Worm (Caenorhabditis elegans) whole organism, L3 larva: ENCODE results near the gene trpp-3.
A peak's percentile ranks its signal among the peaks of the same experiment; 100 is the strongest.

Experiments used
- R02D3.7 ChIP-seq: fragments of 150-350 bp; optimal IDR thresholded peaks from 2 replicates; lab custom pipeline; 2014; ENCODE audit warnings: missing biosample characterization, missing genetic modification characterization
- aly-2 ChIP-seq: fragments of 150-350 bp; optimal IDR thresholded peaks from 2 replicates; lab custom pipeline; 2014; ENCODE audit warnings: missing biosample characterization, missing genetic modification characterization
- ama-1 ChIP-seq: fragments of 150-350 bp; optimal IDR thresholded peaks from 2 replicates; lab custom pipeline; 2018
- ceh-16 ChIP-seq: sonication (generic microtip); optimal IDR thresholded peaks from 2 replicates; lab custom pipeline; 2017; ENCODE audit warnings: missing biosample characterization, missing genetic modification characterization
- ceh-28 ChIP-seq: fragments of 150-350 bp; optimal IDR thresholded peaks from 2 replicates; lab custom pipeline; 2014; ENCODE audit warnings: missing biosample characterization, missing genetic modification reagents, missing genetic modification characterization
- ceh-82 ChIP-seq: fragments of 150-350 bp; optimal IDR thresholded peaks from 2 replicates; lab custom pipeline; 2014; ENCODE audit warnings: missing biosample characterization, missing genetic modification characterization
- elt-2 ChIP-seq: sonication (generic microtip); optimal IDR thresholded peaks from 2 replicates; lab custom pipeline; 2016; ENCODE audit warnings: missing genetic modification reagents, mild to moderate bottlenecking, missing genetic modification characterization, missing compliant biosample characterization
- elt-3 ChIP-seq, 3 experiments: fragments of 150-350 bp in 1 of 3; sonication (generic microtip) in 2 of 3; optimal IDR thresholded peaks; 2 replicates in 2 of 3; 4 replicates in 1 of 3; lab custom pipeline; 2014 to 2017; ENCODE audit warnings: missing biosample characterization in 3 of 3, missing genetic modification characterization in 3 of 3
- eor-1 ChIP-seq, 2 experiments: fragments of 150-350 bp; optimal IDR thresholded peaks; 2 replicates each; lab custom pipeline; 2014 to 2018; ENCODE audit warnings: missing biosample characterization in 2 of 2, missing genetic modification characterization in 2 of 2
- fkh-10 ChIP-seq: sonication (generic microtip); optimal IDR thresholded peaks from 2 replicates; lab custom pipeline; 2017; ENCODE audit warnings: missing biosample characterization, missing genetic modification reagents, missing genetic modification characterization
- fos-1 ChIP-seq: fragments of 150-350 bp; optimal IDR thresholded peaks from 2 replicates; lab custom pipeline; 2014; ENCODE audit warnings: missing biosample characterization, missing genetic modification characterization
- hmg-11 ChIP-seq: sonication (generic microtip); optimal IDR thresholded peaks from 2 replicates; lab custom pipeline; 2016; ENCODE audit warnings: missing genetic modification characterization, missing compliant biosample characterization
- jun-1 ChIP-seq: fragments of 150-350 bp; optimal IDR thresholded peaks from 2 replicates; lab custom pipeline; 2014; ENCODE audit warnings: missing biosample characterization, missing genetic modification reagents, missing genetic modification characterization
- lin-15B ChIP-seq: fragments of 150-350 bp; optimal IDR thresholded peaks from 2 replicates; lab custom pipeline; 2014; ENCODE audit warnings: missing biosample characterization, missing genetic modification characterization
- lin-39 ChIP-seq: fragments of 150-350 bp; optimal IDR thresholded peaks from 2 replicates; lab custom pipeline; 2018; ENCODE audit warnings: missing biosample characterization, missing genetic modification reagents, missing genetic modification characterization
- lsy-12 ChIP-seq: sonication (generic microtip); optimal IDR thresholded peaks from 2 replicates; lab custom pipeline; 2016; ENCODE audit warnings: mild to moderate bottlenecking, missing genetic modification characterization, missing compliant biosample characterization
- mdl-1 ChIP-seq: fragments of 150-350 bp; optimal IDR thresholded peaks from 2 replicates; lab custom pipeline; 2014; ENCODE audit warnings: missing biosample characterization, missing genetic modification characterization
- nfya-1 ChIP-seq: sonication (generic microtip); optimal IDR thresholded peaks from 2 replicates; lab custom pipeline; 2017; ENCODE audit warnings: missing genetic modification characterization, mild to moderate bottlenecking, missing compliant biosample characterization, antibody characterized with exemption, moderate library complexity; ENCODE audit not compliant: insufficient read depth
- nhr-12 ChIP-seq: fragments of 150-350 bp; optimal IDR thresholded peaks from 2 replicates; lab custom pipeline; 2014; ENCODE audit warnings: missing biosample characterization, missing genetic modification characterization
- nhr-23 ChIP-seq: fragments of 150-350 bp; optimal IDR thresholded peaks from 2 replicates; lab custom pipeline; 2014; ENCODE audit warnings: missing biosample characterization, missing genetic modification reagents, missing genetic modification characterization
- nhr-237 ChIP-seq: fragments of 150-350 bp; optimal IDR thresholded peaks from 2 replicates; lab custom pipeline; 2014; ENCODE audit warnings: missing biosample characterization, missing genetic modification characterization
- nhr-25 ChIP-seq: sonication (generic microtip); optimal IDR thresholded peaks from 2 replicates; lab custom pipeline; 2017; ENCODE audit warnings: missing biosample characterization, missing genetic modification characterization
- nhr-28 ChIP-seq: fragments of 150-350 bp; optimal IDR thresholded peaks from 2 replicates; lab custom pipeline; 2014; ENCODE audit warnings: missing biosample characterization, missing genetic modification characterization
- nhr-43 ChIP-seq: sonication (generic microtip); optimal IDR thresholded peaks from 2 replicates; lab custom pipeline; 2016; ENCODE audit warnings: mild to moderate bottlenecking, missing genetic modification characterization, missing compliant biosample characterization; ENCODE audit not compliant: poor library complexity, severe bottlenecking
- nhr-67 ChIP-seq: fragments of 150-350 bp; optimal IDR thresholded peaks from 2 replicates; lab custom pipeline; 2014; ENCODE audit warnings: missing biosample characterization, missing genetic modification characterization
- nhr-76 ChIP-seq: fragments of 150-350 bp; sonication (generic microtip); optimal IDR thresholded peaks from 5 replicates; lab custom pipeline; 2014; ENCODE audit warnings: missing biosample characterization, missing genetic modification characterization
- nhr-77 ChIP-seq: fragments of 150-350 bp; optimal IDR thresholded peaks from 2 replicates; lab custom pipeline; 2014; ENCODE audit warnings: missing biosample characterization, missing genetic modification characterization
- pha-4 ChIP-seq: fragments of 150-350 bp; optimal IDR thresholded peaks from 2 replicates; lab custom pipeline; 2014; ENCODE audit warnings: missing biosample characterization, missing genetic modification reagents, missing genetic modification characterization
- pqm-1 ChIP-seq: fragments of 150-350 bp; optimal IDR thresholded peaks from 2 replicates; lab custom pipeline; 2017; ENCODE audit warnings: missing biosample characterization, missing genetic modification characterization, inconsistent platforms
- sea-2 ChIP-seq: fragments of 150-350 bp; sonication (generic microtip); optimal IDR thresholded peaks from 4 replicates; lab custom pipeline; 2014; ENCODE audit warnings: missing biosample characterization, missing genetic modification reagents, missing genetic modification characterization
- snpc-4 ChIP-seq: fragments of 150-350 bp; optimal IDR thresholded peaks from 2 replicates; lab custom pipeline; 2014; ENCODE audit warnings: missing biosample characterization, missing genetic modification characterization
- unc-62 ChIP-seq: fragments of 150-350 bp; sonication (generic microtip); optimal IDR thresholded peaks from 4 replicates; lab custom pipeline; 2014; ENCODE audit warnings: missing biosample characterization, missing genetic modification reagents, missing genetic modification characterization
- ztf-11 ChIP-seq: fragments of 150-350 bp; optimal IDR thresholded peaks from 2 replicates; lab custom pipeline; 2014; ENCODE audit warnings: missing biosample characterization, missing genetic modification characterization
- ztf-4 ChIP-seq: fragments of 150-350 bp; optimal IDR thresholded peaks from 2 replicates; lab custom pipeline; 2014; ENCODE audit warnings: missing biosample characterization, missing genetic modification characterization

trpp-3 gene

ce11 chrIII:9511055-9511520 lies 14.3 kb upstream of the trpp-3 start, which contains the start of gene F55H2.5:
F55H2.5 (plus strand) TSS chrIII:9511470.
- TF ChIP-seq nhr-76 (tag; lab: Kevin White, UChicago) (no peak), hmg-11 (tag; lab: Kevin White, UChicago) (peak; percentile 31), elt-3 (tag; optimal IDR thresholded peaks at IDR 0.05; lab: Kevin White, UChicago) (no peak), pqm-1 (no peak), nhr-25 (tag; lab: Kevin White, UChicago) (no peak), pha-4 (tag; lab: Kevin White, UChicago) (peak; percentile 5), lin-39 (no peak), nhr-43 (no peak), fkh-10 (no peak), ztf-4 (tag; lab: Kevin White, UChicago) (no peak), jun-1 (no peak), ceh-16 (no peak), nhr-28 (no peak), ceh-82 (tag; lab: Kevin White, UChicago) (no peak), nhr-67 (tag; lab: Kevin White, UChicago) (no peak), lsy-12 (tag; lab: Kevin White, UChicago) (no peak), lin-15B (tag; lab: Kevin White, UChicago) (peak; percentile 2), nfya-1 (tag; lab: Kevin White, UChicago) (peak; percentile 18), snpc-4 (tag; lab: Kevin White, UChicago) (no peak), nhr-12 (tag; lab: Kevin White, UChicago) (no peak), ama-1 (lab: Kevin White, UChicago) (peak; percentile 43)

DNA sequence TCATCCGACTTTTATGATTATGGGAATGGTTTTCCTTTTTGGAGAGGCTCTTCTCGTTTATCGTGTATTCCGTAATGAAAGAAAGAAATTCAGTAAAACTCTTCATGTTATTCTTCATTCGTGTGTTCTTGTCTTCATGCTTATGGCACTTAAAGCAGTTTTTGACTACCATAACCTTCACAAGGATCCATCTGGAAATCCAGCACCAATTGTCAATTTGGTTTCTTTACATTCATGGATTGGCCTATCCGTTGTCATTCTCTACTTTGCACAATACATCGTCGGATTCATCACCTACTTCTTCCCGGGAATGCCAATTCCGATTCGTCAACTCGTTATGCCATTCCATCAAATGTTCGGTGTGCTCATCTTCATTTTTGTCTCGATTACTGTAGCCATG lies 13.7 kb upstream of the trpp-3 start:
- TF ChIP-seq nfya-1 (tag; lab: Kevin White, UChicago) (no peak), ztf-11 (tag; lab: Kevin White, UChicago) (no peak), eor-1 (tag; optimal IDR thresholded peaks at IDR 0.05; lab: Kevin White, UChicago) (no peak), pha-4 (tag; lab: Kevin White, UChicago) (no peak), fos-1 (tag; lab: Kevin White, UChicago) (no peak), jun-1 (no peak), nhr-43 (no peak), nhr-76 (tag; lab: Kevin White, UChicago) (no peak), mdl-1 (no peak), nhr-77 (no peak), elt-2 (tag; lab: Kevin White, UChicago) (no peak), ama-1 (lab: Kevin White, UChicago) (no peak), aly-2 (tag; lab: Kevin White, UChicago) (no peak), nhr-23 (tag; lab: Kevin White, UChicago) (no peak), nhr-237 (no peak), lin-15B (tag; lab: Kevin White, UChicago) (no peak)

- no peak for TF ChIP-seq ztf-4 (tag; lab: Kevin White, UChicago)
- TF ChIP-seq nfya-1 (tag; lab: Kevin White, UChicago), result no peak
- no peak for TF ChIP-seq nhr-237
- TF ChIP-seq fkh-10, result no peak
- no peak for TF ChIP-seq ama-1 (lab: Kevin White, UChicago)
- no peak for TF ChIP-seq nhr-28
- TF ChIP-seq pqm-1, result no peak
- TF ChIP-seq aly-2 (tag; lab: Kevin White, UChicago), result no peak
- TF ChIP-seq jun-1, result no peak
- no peak for TF ChIP-seq ceh-28
- TF ChIP-seq fos-1 (tag; lab: Kevin White, UChicago), result no peak
- no peak for TF ChIP-seq sea-2
- TF ChIP-seq nhr-25 (tag; lab: Kevin White, UChicago), result no peak
- no peak for TF ChIP-seq elt-3 (tag; optimal IDR thresholded peaks at IDR 0.05; lab: Kevin White, UChicago)
- no peak for TF ChIP-seq elt-2 (tag; lab: Kevin White, UChicago)
- TF ChIP-seq snpc-4 (tag; lab: Kevin White, UChicago), result no peak
- TF ChIP-seq unc-62 (GFP tag; lab: Kevin White, UChicago), result no peak
- no peak for TF ChIP-seq R02D3.7
Observed at ce11 chrIII:9513006-9513405, 12.3 kb upstream of the trpp-3 start.

- TF ChIP-seq elt-2 (tag; lab: Kevin White, UChicago), result no peak
- peak; percentile 17 for TF ChIP-seq nhr-23 (tag; lab: Kevin White, UChicago)
- no peak for TF ChIP-seq lin-15B (tag; lab: Kevin White, UChicago)
- TF ChIP-seq, all 47 proteins: peak for 1
Observed at ce11 chrIII:9513569-9513968, 11.8 kb upstream of the trpp-3 start, which contains the start of gene F55H2.8. F55H2.8 (plus strand) TSS chrIII:9513869.
